Worm (Caenorhabditis elegans) whole organism, L2 larva: ENCODE data around the gene H03A11.13.

Source experiments
- ceh-16 ChIP-seq: fragments of 150-350 bp; optimal IDR thresholded peaks from 2 replicates; lab custom pipeline; 2014; ENCODE audit warnings: missing biosample characterization, missing genetic modification characterization
- ceh-82 ChIP-seq: fragments of 150-350 bp; optimal IDR thresholded peaks from 2 replicates; lab custom pipeline; 2014; ENCODE audit warnings: missing biosample characterization, missing genetic modification characterization
- egl-27 ChIP-seq: sonication (generic microtip); optimal IDR thresholded peaks from 3 replicates; lab custom pipeline; 2017; ENCODE audit warnings: missing biosample characterization, missing genetic modification reagents, missing genetic modification characterization
- lin-13 ChIP-seq: fragments of 150-350 bp; optimal IDR thresholded peaks from 2 replicates; lab custom pipeline; 2014; ENCODE audit warnings: missing biosample characterization, missing genetic modification reagents, missing genetic modification characterization
- lin-39 ChIP-seq: fragments of 150-350 bp; optimal IDR thresholded peaks from 2 replicates; lab custom pipeline; 2014; ENCODE audit warnings: missing biosample characterization, missing genetic modification reagents, missing genetic modification characterization
- nhr-11 ChIP-seq: fragments of 150-350 bp; optimal IDR thresholded peaks from 2 replicates; lab custom pipeline; 2014; ENCODE audit warnings: missing biosample characterization, missing genetic modification characterization
- nhr-12 ChIP-seq: fragments of 150-350 bp; optimal IDR thresholded peaks from 2 replicates; lab custom pipeline; 2014; ENCODE audit warnings: missing biosample characterization, missing genetic modification characterization
- nhr-21 ChIP-seq: fragments of 150-350 bp; optimal IDR thresholded peaks from 2 replicates; lab custom pipeline; 2014; ENCODE audit warnings: missing biosample characterization, missing genetic modification characterization
- skn-1 ChIP-seq: sonication (generic microtip); optimal IDR thresholded peaks from 2 replicates; lab custom pipeline; 2017; ENCODE audit warnings: missing biosample characterization, missing genetic modification characterization
- unc-39 ChIP-seq: fragments of 150-350 bp; optimal IDR thresholded peaks from 2 replicates; lab custom pipeline; 2014; ENCODE audit warnings: missing biosample characterization, missing genetic modification characterization

DNA sequence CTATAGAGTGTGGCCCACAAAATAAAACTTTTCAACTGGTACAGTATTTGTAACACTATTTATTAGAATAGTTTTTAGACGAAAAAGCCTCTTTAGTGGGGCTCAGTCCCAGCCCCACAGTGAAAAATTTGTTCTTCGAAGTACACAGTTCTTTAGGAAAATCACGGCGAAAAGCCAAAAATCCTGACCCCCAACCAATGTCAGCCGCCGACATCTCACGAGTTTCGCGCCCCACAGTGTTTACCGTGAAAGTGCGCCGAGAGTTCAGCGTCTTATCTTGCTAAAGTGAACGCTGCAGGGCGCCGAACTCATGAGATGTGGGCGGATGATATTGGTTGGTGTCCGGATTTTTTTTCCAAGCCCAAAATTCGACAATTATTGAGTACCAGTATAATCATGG lies 42.1 kb downstream of the H03A11.13 start:
- TF ChIP-seq skn-1 (tag; lab: Kevin White, UChicago) (no peak), ceh-82 (tag; lab: Kevin White, UChicago) (no peak), nhr-21 (tag; lab: Kevin White, UChicago) (no peak), egl-27 (tag; lab: Kevin White, UChicago) (no peak), lin-13 (GFP tag; lab: Kevin White, UChicago) (no peak), unc-39 (no peak), nhr-12 (tag; lab: Kevin White, UChicago) (no peak), lin-39 (no peak), nhr-11 (no peak), ceh-16 (tag; lab: Kevin White, UChicago) (no peak)
